Fruit fly (Drosophila melanogaster) whole organism, embryonic: ENCODE measurements around the gene arm.

ENCODE experiments used
- Ada2b ChIP-seq: fragments of 200-800 bp; sonication (Bioruptor generic); IDR thresholded peaks from 2 replicates; pipeline ENCODE4 v1.3.6; 2022; ENCODE audit warnings: missing biosample characterization, missing genetic modification characterization
- Bdp1 ChIP-seq: fragments of 200-800 bp; sonication (Bioruptor generic); optimal IDR thresholded peaks from 3 replicates; lab custom pipeline; 2016; ENCODE audit warnings: missing biosample characterization, missing genetic modification characterization
- CG1024 ChIP-seq: fragments of 200-800 bp; sonication (Bioruptor generic); IDR thresholded peaks from 2 replicates; pipeline ENCODE4 v1.3.6; 2022; ENCODE audit warnings: missing biosample characterization, missing genetic modification characterization
- CG10979 ChIP-seq: fragments of 200-800 bp; sonication (Bioruptor generic); optimal IDR thresholded peaks from 2 replicates; lab custom pipeline; 2018; ENCODE audit warnings: missing biosample characterization, mild to moderate bottlenecking, missing genetic modification characterization, moderate library complexity
- CG11723 ChIP-seq: fragments of 200-800 bp; sonication (Bioruptor generic); optimal IDR thresholded peaks from 2 replicates; lab custom pipeline; 2017; ENCODE audit warnings: missing biosample characterization, mild to moderate bottlenecking, missing genetic modification characterization
- CG12236 ChIP-seq: fragments of 200-800 bp; sonication (Bioruptor generic); optimal IDR thresholded peaks from 2 replicates; lab custom pipeline; 2016; ENCODE audit warnings: missing biosample characterization, missing genetic modification characterization
- CG12744 ChIP-seq: fragments of 200-800 bp; sonication (Bioruptor generic); optimal IDR thresholded peaks from 2 replicates; lab custom pipeline; 2016; ENCODE audit warnings: missing biosample characterization, missing genetic modification characterization
- CG13296 ChIP-seq: fragments of 200-800 bp; sonication (Bioruptor generic); optimal IDR thresholded peaks from 3 replicates; lab custom pipeline; 2018; ENCODE audit warnings: missing biosample characterization, mild to moderate bottlenecking, missing genetic modification characterization
- CG1647 ChIP-seq: fragments of 200-800 bp; sonication (Bioruptor generic); optimal IDR thresholded peaks from 3 replicates; lab custom pipeline; 2016; ENCODE audit warnings: missing biosample characterization, missing genetic modification characterization
- CG18011 ChIP-seq: fragments of 200-800 bp; sonication (Bioruptor generic); optimal IDR thresholded peaks from 2 replicates; lab custom pipeline; 2017; ENCODE audit warnings: missing biosample characterization, missing genetic modification characterization, mild to moderate bottlenecking, moderate library complexity, missing genotype
- CG2202 ChIP-seq: fragments of 200-800 bp; sonication (Bioruptor generic); optimal IDR thresholded peaks from 2 replicates; lab custom pipeline; 2018; ENCODE audit warnings: missing biosample characterization, mild to moderate bottlenecking, missing genetic modification characterization
- CG31224 ChIP-seq: fragments of 200-800 bp; sonication (Bioruptor generic); IDR thresholded peaks from 2 replicates; pipeline ENCODE4 v1.3.6; 2022; ENCODE audit warnings: missing biosample characterization, missing genetic modification characterization
- CG31441 ChIP-seq: fragments of 200-800 bp; sonication (Bioruptor generic); IDR thresholded peaks from 2 replicates; pipeline ENCODE4 v1.3.6; 2022; ENCODE audit warnings: missing biosample characterization, missing genetic modification characterization
- CG32767 ChIP-seq: fragments of 200-800 bp; sonication (Bioruptor generic); IDR thresholded peaks from 2 replicates; pipeline ENCODE4 v1.3.6; 2022; ENCODE audit warnings: missing biosample characterization, missing genetic modification characterization
- CG5180 ChIP-seq: fragments of 200-800 bp; sonication (Bioruptor generic); optimal IDR thresholded peaks from 3 replicates; lab custom pipeline; 2017; ENCODE audit warnings: missing biosample characterization, missing genetic modification characterization, mild to moderate bottlenecking, moderate library complexity, missing genetic modification reagents
- CG6813 ChIP-seq: fragments of 200-800 bp; sonication (Bioruptor generic); optimal IDR thresholded peaks from 2 replicates; lab custom pipeline; 2017; ENCODE audit warnings: missing biosample characterization, missing genetic modification characterization, mild to moderate bottlenecking, moderate library complexity, missing genetic modification reagents
- CG7839 ChIP-seq: fragments of 200-800 bp; sonication (Bioruptor generic); optimal IDR thresholded peaks from 3 replicates; lab custom pipeline; 2018; ENCODE audit warnings: missing biosample characterization, mild to moderate bottlenecking, missing genetic modification characterization, moderate library complexity
- CG8281 ChIP-seq: fragments of 200-800 bp; sonication (Bioruptor generic); optimal IDR thresholded peaks from 2 replicates; lab custom pipeline; 2018; ENCODE audit warnings: missing biosample characterization, mild to moderate bottlenecking, missing genetic modification characterization, moderate library complexity
- CG9215 ChIP-seq: fragments of 200-800 bp; sonication (Bioruptor generic); IDR thresholded peaks from 2 replicates; pipeline ENCODE4 v1.3.6; 2022; ENCODE audit warnings: missing biosample characterization, missing genetic modification characterization
- CG9797 ChIP-seq: fragments of 200-800 bp; sonication (Bioruptor generic); optimal IDR thresholded peaks from 3 replicates; lab custom pipeline; 2018; ENCODE audit warnings: missing biosample characterization, mild to moderate bottlenecking, missing genetic modification characterization
- CG9932 ChIP-seq: fragments of 200-800 bp; sonication (Bioruptor generic); IDR thresholded peaks from 2 replicates; pipeline ENCODE4 v1.3.6; 2022; ENCODE audit warnings: missing biosample characterization, missing genetic modification characterization
- CHES-1-like ChIP-seq: fragments of 200-800 bp; sonication (Bioruptor generic); optimal IDR thresholded peaks from 2 replicates; lab custom pipeline; 2016; ENCODE audit warnings: missing biosample characterization, missing genetic modification characterization
- CTCF ChIP-seq: fragments of 200-800 bp; sonication (Bioruptor generic); optimal IDR thresholded peaks from 2 replicates; lab custom pipeline; 2017; ENCODE audit warnings: missing biosample characterization, mild to moderate bottlenecking, missing genetic modification characterization, moderate library complexity
- Camta ChIP-seq: fragments of 200-800 bp; sonication (Bioruptor generic); optimal IDR thresholded peaks from 2 replicates; lab custom pipeline; 2016; ENCODE audit warnings: missing biosample characterization, missing genetic modification characterization
- Ets65A ChIP-seq: fragments of 200-800 bp; sonication (Bioruptor generic); peaks from one replicate; lab custom pipeline; 2016; ENCODE audit warnings: missing biosample characterization, missing genetic modification characterization
- HLH4C ChIP-seq: fragments of 200-800 bp; sonication (Bioruptor generic); IDR thresholded peaks from 3 replicates; pipeline ENCODE4 v1.3.6; 2022; ENCODE audit warnings: missing biosample characterization, missing genetic modification characterization; ENCODE audit not compliant: partially characterized antibody
- Jarid2 ChIP-seq: fragments of 200-800 bp; sonication (Bioruptor generic); optimal IDR thresholded peaks from 3 replicates; lab custom pipeline; 2017; ENCODE audit warnings: mild to moderate bottlenecking, missing biosample characterization, missing genetic modification reagents, missing genetic modification characterization
- Max ChIP-seq: fragments of 200-800 bp; sonication (Bioruptor generic); optimal IDR thresholded peaks from 2 replicates; lab custom pipeline; 2016; ENCODE audit warnings: missing biosample characterization, mild to moderate bottlenecking, missing genetic modification characterization
- Mes4 ChIP-seq: fragments of 200-800 bp; sonication (Bioruptor generic); optimal IDR thresholded peaks from 2 replicates; lab custom pipeline; 2016; ENCODE audit warnings: missing biosample characterization, missing genetic modification characterization
- Stat92E ChIP-seq, 3 experiments: fragments of >200 bp in 2 of 3; fragments of 200-800 bp in 1 of 3; sonication (Bioruptor generic) in 1 of 3; optimal IDR thresholded peaks; 2 replicates each; lab custom pipeline; 2017 to 2019; ENCODE audit warnings: missing biosample characterization in 3 of 3, missing genetic modification characterization in 3 of 3, mild to moderate bottlenecking in 1 of 3, moderate library complexity in 1 of 3
- TFAM ChIP-seq: fragments of 200-800 bp; sonication (Bioruptor generic); optimal IDR thresholded peaks from 2 replicates; lab custom pipeline; 2017; ENCODE audit warnings: missing biosample characterization, missing genetic modification characterization, inconsistent platforms
- abd-A ChIP-seq: fragments of 200-800 bp; sonication (Bioruptor generic); optimal IDR thresholded peaks from 3 replicates; lab custom pipeline; 2019; ENCODE audit warnings: missing biosample characterization, mild to moderate bottlenecking, missing genetic modification characterization, moderate library complexity
- bab2 ChIP-seq: fragments of 200-800 bp; sonication (Bioruptor generic); optimal IDR thresholded peaks from 2 replicates; lab custom pipeline; 2016; ENCODE audit warnings: missing biosample characterization, missing genetic modification characterization
- btn ChIP-seq: fragments of 200-800 bp; sonication (Bioruptor generic); optimal IDR thresholded peaks from 2 replicates; lab custom pipeline; 2016; ENCODE audit warnings: missing biosample characterization, missing genetic modification characterization
- cas ChIP-seq: fragments of 200-800 bp; sonication (Bioruptor generic); IDR thresholded peaks from 2 replicates; pipeline ENCODE4 v1.3.6; 2022; ENCODE audit warnings: missing biosample characterization, missing genetic modification characterization
- cg ChIP-seq: fragments of 200-800 bp; sonication (Bioruptor generic); optimal IDR thresholded peaks from 3 replicates; lab custom pipeline; 2019; ENCODE audit warnings: missing biosample characterization, mild to moderate bottlenecking, missing genetic modification characterization, moderate library complexity
- chm ChIP-seq: fragments of 200-800 bp; sonication (Bioruptor generic); IDR thresholded peaks from 2 replicates; pipeline ENCODE4 v1.3.6; 2022; ENCODE audit warnings: missing biosample characterization, missing genetic modification characterization
- crc ChIP-seq: fragments of 200-800 bp; sonication (Bioruptor generic); optimal IDR thresholded peaks from 2 replicates; lab custom pipeline; 2016; ENCODE audit warnings: missing biosample characterization, missing genetic modification characterization
- crol ChIP-seq: fragments of 200-800 bp; sonication (Bioruptor generic); IDR thresholded peaks from 2 replicates; pipeline ENCODE4 v1.3.6; 2022; ENCODE audit warnings: missing biosample characterization, missing genetic modification characterization
- dmrt11E ChIP-seq: fragments of 200-800 bp; sonication (Bioruptor generic); optimal IDR thresholded peaks from 3 replicates; lab custom pipeline; 2018; ENCODE audit warnings: missing biosample characterization, mild to moderate bottlenecking, missing genetic modification characterization, moderate library complexity
- gce ChIP-seq: fragments of 200-800 bp; sonication (Bioruptor generic); IDR thresholded peaks from 3 replicates; pipeline ENCODE4 v1.3.6; 2022; ENCODE audit warnings: missing biosample characterization, missing genetic modification characterization
- gcm2 ChIP-seq: fragments of 200-800 bp; sonication (Bioruptor generic); optimal IDR thresholded peaks from 2 replicates; lab custom pipeline; 2016; ENCODE audit warnings: missing biosample characterization, missing genetic modification characterization
- gsb ChIP-seq: fragments of 200-800 bp; sonication (Bioruptor generic); IDR thresholded peaks from 2 replicates; pipeline ENCODE4 v1.3.6; 2022; ENCODE audit warnings: missing biosample characterization, missing genetic modification characterization
- h ChIP-seq: fragments of >200 bp; optimal IDR thresholded peaks from 2 replicates; lab custom pipeline; 2017
- inv ChIP-seq: fragments of 200-800 bp; sonication (Bioruptor generic); IDR thresholded peaks from 2 replicates; pipeline ENCODE4 v1.3.6; 2022; ENCODE audit warnings: missing biosample characterization, missing genetic modification characterization; ENCODE audit not compliant: partially characterized antibody
- jing ChIP-seq: fragments of 200-800 bp; sonication (Bioruptor generic); optimal IDR thresholded peaks from 2 replicates; lab custom pipeline; 2018; ENCODE audit warnings: missing biosample characterization, mild to moderate bottlenecking, missing genetic modification characterization
- mam ChIP-seq: fragments of 200-800 bp; sonication (Bioruptor generic); optimal IDR thresholded peaks from 3 replicates; lab custom pipeline; 2016; ENCODE audit warnings: missing biosample characterization, missing genetic modification characterization
- mirr ChIP-seq: fragments of 200-800 bp; sonication (Bioruptor generic); optimal IDR thresholded peaks from 3 replicates; lab custom pipeline; 2018; ENCODE audit warnings: missing biosample characterization, mild to moderate bottlenecking, missing genetic modification characterization
- rib ChIP-seq: fragments of 200-800 bp; sonication (Bioruptor generic); IDR thresholded peaks from 2 replicates; pipeline ENCODE4 v1.3.6; 2022; ENCODE audit warnings: missing biosample characterization, missing genetic modification characterization
- row ChIP-seq: fragments of 200-800 bp; sonication (Bioruptor generic); IDR thresholded peaks from 3 replicates; pipeline ENCODE4 v1.3.6; 2022; ENCODE audit warnings: missing biosample characterization, missing genetic modification characterization
- shn ChIP-seq: fragments of 200-800 bp; sonication (Bioruptor generic); optimal IDR thresholded peaks from 3 replicates; lab custom pipeline; 2016; ENCODE audit warnings: missing biosample characterization, missing genetic modification characterization
- stwl ChIP-seq: fragments of 200-800 bp; sonication (Bioruptor generic); optimal IDR thresholded peaks from 3 replicates; lab custom pipeline; 2018; ENCODE audit warnings: missing biosample characterization, mild to moderate bottlenecking, missing genetic modification characterization, moderate library complexity

The arm gene

dm6 chrX:1879606-1880110 is 20.8 kb downstream of the arm start, which contains the start of gene CG14818 (continued):
- TF ChIP-seq Stat92E (GFP tag; optimal IDR thresholded peaks at IDR 0.05; lab: Kevin White, UChicago): no peak
- no peak for TF ChIP-seq Jarid2 (GFP tag; lab: Kevin White, UChicago)
- no peak for TF ChIP-seq CG32767 (GFP tag; lab: Robert Waterston, UW)
- TF ChIP-seq CG9215 (GFP tag; lab: Robert Waterston, UW): peak; percentile 65
- TF ChIP-seq jing (GFP tag; lab: Kevin White, UChicago): no peak
- peak; percentile 37 for TF ChIP-seq CG10979 (tag; lab: Kevin White, UChicago)
- TF ChIP-seq Max (GFP tag; lab: Kevin White, UChicago): no peak
- peak; percentile 32 for TF ChIP-seq CG13296 (GFP tag; lab: Kevin White, UChicago)
- TF ChIP-seq dmrt11E (tag; lab: Kevin White, UChicago): peak; percentile 45
- peak; percentile 39 for TF ChIP-seq CG12236
- peak; percentile 80 for TF ChIP-seq HLH4C (GFP tag; lab: Robert Waterston, UW)
- TF ChIP-seq CG9932: peak; percentile 78
- no peak for TF ChIP-seq stwl (tag; lab: Kevin White, UChicago)
- TF ChIP-seq gcm2: peak; percentile 6
- no peak for TF ChIP-seq rib (GFP tag; lab: Robert Waterston, UW)
- peak; percentile 44; the same call in 1 of the 2 replicates for TF ChIP-seq gsb (GFP tag; lab: Robert Waterston, UW)
- peak; percentile 81 for TF ChIP-seq inv (GFP tag; lab: Robert Waterston, UW)
- TF ChIP-seq chm: 0 out of 2 replicates have a peak, but pooled peaks have one; percentile 14
- TF ChIP-seq shn (GFP tag; lab: Kevin White, UChicago): peak; percentile 62
- TF ChIP-seq mirr (GFP tag; lab: Kevin White, UChicago): peak; percentile 21
- TF ChIP-seq CG2202 (tag; lab: Kevin White, UChicago): no peak
- no peak for TF ChIP-seq CG18011 (GFP tag; lab: Kevin White, UChicago)
- TF ChIP-seq CG1647 (GFP tag; lab: Kevin White, UChicago): peak; percentile 52
- no peak for TF ChIP-seq btn (GFP tag; lab: Kevin White, UChicago)
- TF ChIP-seq mam (GFP tag; lab: Kevin White, UChicago): peak; percentile 81
- TF ChIP-seq CG5180 (GFP tag; lab: Kevin White, UChicago): no peak
- TF ChIP-seq CG12744 (GFP tag; lab: Kevin White, UChicago): no peak
- TF ChIP-seq CG7839 (tag; lab: Kevin White, UChicago): peak; percentile 66
- TF ChIP-seq h (lab: Kevin White, UChicago): no peak
- TF ChIP-seq bab2: peak; percentile 44
- peak; percentile 65 for TF ChIP-seq CHES-1-like (GFP tag; lab: Kevin White, UChicago)
- TF ChIP-seq Ets65A (GFP tag; lab: Kevin White, UChicago): peak; percentile 97
- TF ChIP-seq CTCF: no peak
- no peak for TF ChIP-seq cg
- no peak for TF ChIP-seq crol
- TF ChIP-seq Ada2b (GFP tag; lab: Robert Waterston, UW): peak; percentile 60
- TF ChIP-seq CG1024 (GFP tag; lab: Robert Waterston, UW): no peak
- TF ChIP-seq Bdp1: peak; percentile 47
- TF ChIP-seq cas (GFP tag; lab: Robert Waterston, UW): peak; percentile 51; the same call in 1 of the 2 replicates
- TF ChIP-seq row (GFP tag; lab: Robert Waterston, UW): peak; percentile 93
- no peak for TF ChIP-seq TFAM
- no peak for TF ChIP-seq abd-A (tag; lab: Kevin White, UChicago)
- no peak; the same call in 1 of the 2 replicates for TF ChIP-seq CG31441 (GFP tag; lab: Robert Waterston, UW)
- TF ChIP-seq Mes4 (GFP tag; lab: Kevin White, UChicago): peak; percentile 4
- TF ChIP-seq CG6813 (GFP tag; lab: Kevin White, UChicago): peak; percentile 8
- peak; percentile 50 for TF ChIP-seq crc
- no peak for TF ChIP-seq CG8281 (tag; lab: Kevin White, UChicago)
- no peak for TF ChIP-seq CG11723
- peak; percentile 64 for TF ChIP-seq Camta (GFP tag; lab: Kevin White, UChicago)
- TF ChIP-seq gce: no peak
- TF ChIP-seq CG31224 (GFP tag; lab: Robert Waterston, UW): no peak
- no peak for TF ChIP-seq CG9797
